Worm (Caenorhabditis elegans): Measurements from ENCODE around the gene kin-4.

Gene kin-4

ce11 chrIV:11458700-11459263, 33.2 kb downstream of the kin-4 start:
- TF ChIP-seq lin-40 (tag; optimal IDR thresholded peaks at IDR 0.05) (no peak), madf-10 (tag; optimal IDR thresholded peaks at IDR 0.05) (no peak), nhr-120 (GFP tag; IDR thresholded peaks at IDR 0.05) (no peak), lin-54 (GFP tag; optimal IDR thresholded peaks at IDR 0.05) (no peak), tlf-1 (GFP tag; optimal IDR thresholded peaks at IDR 0.05) (no peak), madf-6 (GFP tag; IDR thresholded peaks at IDR 0.05) (no peak), lag-1 (GFP tag; IDR thresholded peaks at IDR 0.05) (no peak)

DNA sequence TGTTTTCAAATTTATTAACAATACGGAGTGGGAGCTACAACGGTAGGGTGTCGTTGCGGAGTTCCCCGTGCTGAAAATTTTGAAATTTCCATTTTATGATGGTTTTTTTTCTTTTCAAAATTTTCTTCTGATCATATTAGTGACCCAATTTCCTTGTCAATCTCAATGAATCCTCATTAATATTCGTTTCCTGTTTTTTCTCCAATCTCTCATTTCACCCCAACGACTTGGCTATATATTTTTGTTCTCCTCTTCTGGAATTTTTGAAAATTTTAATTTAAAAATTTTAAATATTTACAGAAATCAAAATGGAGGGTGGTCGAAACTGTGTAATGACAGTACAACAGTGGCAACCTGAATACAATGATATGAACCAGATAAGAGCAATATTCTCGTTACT, 34.1 kb downstream of the kin-4 start, which contains the start of gene npr-3:
npr-3 (plus strand) TSS at position 301 of the 400 bp plus-strand sequence.
- no peak for TF ChIP-seq lsl-1 (GFP tag; optimal IDR thresholded peaks at IDR 0.05)
- TF ChIP-seq xnd-1 (tag; optimal IDR thresholded peaks at IDR 0.05), result no peak
- TF ChIP-seq lin-54 (GFP tag; optimal IDR thresholded peaks at IDR 0.05), result no peak
- TF ChIP-seq pbrm-1 (GFP tag; IDR thresholded peaks at IDR 0.05), result no peak
- TF ChIP-seq snpc-1.1 (tag; optimal IDR thresholded peaks at IDR 0.05; ENCODE audit: insufficient read depth), result no peak
- no peak for TF ChIP-seq dpff-1 (tag; optimal IDR thresholded peaks at IDR 0.05)
- TF ChIP-seq tlf-1 (GFP tag; optimal IDR thresholded peaks at IDR 0.05), result no peak
- no peak for TF ChIP-seq F57C9.4 (tag; optimal IDR thresholded peaks at IDR 0.05)
- no peak for TF ChIP-seq ets-4 (GFP tag; optimal IDR thresholded peaks at IDR 0.05)
- no peak for TF ChIP-seq Y95B8A.8 (GFP tag; IDR thresholded peaks at IDR 0.05)
- TF ChIP-seq rec-8 (tag; optimal IDR thresholded peaks at IDR 0.05), result no peak
- no peak for TF ChIP-seq mxl-1 (tag; optimal IDR thresholded peaks at IDR 0.05)

ce11 chrIV:11461335-11461734, 35.8 kb downstream of the kin-4 start:
- TF ChIP-seq him-1 (tag; optimal IDR thresholded peaks at IDR 0.05) (no peak), aptf-2 (GFP tag; conservative IDR thresholded peaks at IDR 0.05) (no peak), repo-1 (tag; optimal IDR thresholded peaks at IDR 0.05) (no peak), hrde-1 (tag; optimal IDR thresholded peaks at IDR 0.05; ENCODE audit: borderline replicate concordance) (no peak), athp-1 (tag; optimal IDR thresholded peaks at IDR 0.05) (no peak), let-526 (GFP tag; IDR thresholded peaks at IDR 0.05) (no peak), ztf-26 (tag; optimal IDR thresholded peaks at IDR 0.05) (no peak), zim-3 (tag; optimal IDR thresholded peaks at IDR 0.05) (no peak), xnd-1 (tag; optimal IDR thresholded peaks at IDR 0.05) (no peak), F23B12.7 (tag; optimal IDR thresholded peaks at IDR 0.05; ENCODE audit: insufficient read depth) (no peak), D2030.7 (GFP tag; IDR thresholded peaks at IDR 0.05) (no peak), ets-4 (GFP tag; optimal IDR thresholded peaks at IDR 0.05) (no peak)

ce11 chrIV:11465125-11465524, 39.6 kb downstream of the kin-4 start, which contains the start of gene C10C6.3:
Gene C10C6.3, minus strand, starts transcription at chrIV:11465225.
- TF ChIP-seq ztf-18 (tag; optimal IDR thresholded peaks at IDR 0.05), result no peak
- TF ChIP-seq tbp1 (GFP tag; optimal IDR thresholded peaks at IDR 0.05), result no peak
- no peak for TF ChIP-seq tlf-1 (GFP tag; optimal IDR thresholded peaks at IDR 0.05)
- TF ChIP-seq K12H6.12 (tag; optimal IDR thresholded peaks at IDR 0.05), result no peak
- TF ChIP-seq bed-1 (GFP tag; IDR thresholded peaks at IDR 0.05), result no peak
- TF ChIP-seq nfyb-1 (GFP tag; IDR thresholded peaks at IDR 0.05), result no peak
- no peak for TF ChIP-seq cebp-1 (GFP tag; IDR thresholded peaks at IDR 0.05)
- no peak for TF ChIP-seq cebp-1 (tag; optimal IDR thresholded peaks at IDR 0.05)
- TF ChIP-seq ceh-91 (GFP tag; IDR thresholded peaks at IDR 0.05), result no peak
- no peak for TF ChIP-seq hmg-1.2 (GFP tag; IDR thresholded peaks at IDR 0.05)
- TF ChIP-seq zim-3 (tag; optimal IDR thresholded peaks at IDR 0.05), result no peak
- TF ChIP-seq Y53F4B.3 (GFP tag; IDR thresholded peaks at IDR 0.05), result no peak
- TF ChIP-seq snpc-1.1 (tag; optimal IDR thresholded peaks at IDR 0.05; ENCODE audit: insufficient read depth), result no peak
- TF ChIP-seq unc-62 (GFP tag; optimal IDR thresholded peaks at IDR 0.05), result no peak
- TF ChIP-seq F23B12.7 (tag; optimal IDR thresholded peaks at IDR 0.05; ENCODE audit: insufficient read depth), result no peak
- TF ChIP-seq Y53G8AR.9 (GFP tag; conservative IDR thresholded peaks at IDR 0.05), result no peak
